Worm (Caenorhabditis elegans): ENCODE measurements around the gene C18D11.1.
"Not testable (repeated sequence)": the region's sequence is repeated elsewhere in the genome, so short reads cannot be mapped to it uniquely, and the experiment has no call there.

C18D11.1 gene

ce11 chrIII:11816523-11817003, at the start of gene C18D11.1:
C18D11.1 (plus strand) TSS chrIII:11816573.
- TF ChIP-seq unc-62 (GFP tag; optimal IDR thresholded peaks at IDR 0.05): no peak

ce11 chrIII:11773581-11773980, 42.8 kb upstream of the C18D11.1 start, which contains the start of gene gbf-1:
gbf-1 (minus strand) TSS chrIII:11773681.
- TF ChIP-seq unc-62 (GFP tag; optimal IDR thresholded peaks at IDR 0.05): not testable (repeated sequence)

- no peak for TF ChIP-seq unc-62 (GFP tag; optimal IDR thresholded peaks at IDR 0.05)
Measured at ce11 chrIII:11774508-11775000, 41.8 kb upstream of the C18D11.1 start, which contains the start of gene immp-1. immp-1 (plus strand) TSS chrIII:11774950.

DNA sequence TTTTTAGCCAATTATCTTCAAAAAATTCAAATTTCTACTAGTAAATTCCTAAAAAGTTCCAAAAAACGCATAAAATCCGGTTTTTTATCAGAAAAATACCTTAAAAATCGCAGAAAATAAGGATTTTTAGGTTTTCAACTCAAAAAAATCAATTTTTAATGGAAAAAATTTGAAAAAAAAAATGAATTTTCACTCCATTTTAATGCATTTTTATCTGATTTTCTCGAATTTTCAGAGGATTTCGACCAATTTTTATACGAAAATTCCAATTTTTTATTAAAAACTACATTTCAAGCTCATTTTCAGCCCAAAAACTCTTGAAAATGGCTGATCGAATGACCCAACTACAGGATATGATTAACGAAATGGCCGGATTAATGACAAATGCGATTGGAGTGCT, 39.1 kb upstream of the C18D11.1 start, which contains the start of gene mdt-21:
mdt-21 (plus strand) TSS at position 301 of the 400 bp plus-strand sequence.
- no peak for TF ChIP-seq unc-62 (GFP tag; optimal IDR thresholded peaks at IDR 0.05)

- no peak for TF ChIP-seq unc-62 (GFP tag; optimal IDR thresholded peaks at IDR 0.05)
Measured at ce11 chrIII:11780183-11780664, 36.1 kb upstream of the C18D11.1 start, which contains the start of gene C24H11.5. C24H11.5 (plus strand) TSS chrIII:11780233.

DNA sequence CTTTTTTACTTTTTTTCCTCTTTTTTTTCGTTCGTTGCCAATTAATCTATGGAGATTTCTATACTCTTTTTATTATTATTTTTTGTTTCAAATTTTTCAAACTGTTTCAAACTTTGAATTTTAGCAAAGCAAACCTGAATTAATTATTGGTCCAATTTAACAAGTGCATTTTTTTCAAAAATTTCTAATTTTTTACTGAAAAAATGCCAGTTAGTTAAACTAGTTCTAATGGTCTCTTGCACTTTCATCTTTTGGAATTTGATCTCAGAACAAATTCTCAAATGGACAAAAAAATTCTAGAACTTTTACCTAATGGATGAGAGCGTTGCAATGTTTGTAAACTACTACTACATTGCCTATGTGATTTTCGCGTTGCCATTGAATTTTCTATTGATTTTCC, 34.6 kb upstream of the C18D11.1 start, which contains the start of gene srd-74:
srd-74 (plus strand) TSS at position 301 of the 400 bp plus-strand sequence.
- no peak for TF ChIP-seq unc-62 (GFP tag; optimal IDR thresholded peaks at IDR 0.05)

- TF ChIP-seq unc-62 (GFP tag; optimal IDR thresholded peaks at IDR 0.05): no peak
Measured at ce11 chrIII:11785961-11786360, 30.4 kb upstream of the C18D11.1 start, which contains the start of gene tbx-38. tbx-38 (minus strand) TSS chrIII:11786061.

- TF ChIP-seq unc-62 (GFP tag; optimal IDR thresholded peaks at IDR 0.05): not testable (repeated sequence)
Measured at ce11 chrIII:11787376-11787775, 29.0 kb upstream of the C18D11.1 start, which contains the start of gene C24H11.1. C24H11.1 (plus strand) TSS chrIII:11787676.

ce11 chrIII:11789480-11789879, 26.9 kb upstream of the C18D11.1 start:
- no peak for TF ChIP-seq unc-62 (GFP tag; optimal IDR thresholded peaks at IDR 0.05)

- TF ChIP-seq unc-62 (GFP tag; optimal IDR thresholded peaks at IDR 0.05): not testable (repeated sequence)
Measured at ce11 chrIII:11792295-11793256, 23.8 kb upstream of the C18D11.1 start, which contains the start of gene C24H11.2. C24H11.2 (minus strand) TSS chrIII:11792345.

- no peak for TF ChIP-seq unc-62 (GFP tag; optimal IDR thresholded peaks at IDR 0.05)
Measured at ce11 chrIII:11794389-11794788, 22.0 kb upstream of the C18D11.1 start.

- no peak for TF ChIP-seq unc-62 (GFP tag; optimal IDR thresholded peaks at IDR 0.05)
Measured at ce11 chrIII:11795448-11795847, 20.9 kb upstream of the C18D11.1 start, which contains the start of gene twk-39. twk-39 (plus strand) TSS chrIII:11795748.

- TF ChIP-seq unc-62 (GFP tag; optimal IDR thresholded peaks at IDR 0.05): no peak
Measured at ce11 chrIII:11806695-11807094, 9.7 kb upstream of the C18D11.1 start, which contains the start of gene C18D11.7. C18D11.7 (minus strand) TSS chrIII:11806795.

ce11 chrIII:11807418-11807817, 9.0 kb upstream of the C18D11.1 start, which contains the start of gene C18D11.10:
C18D11.10 (plus strand) TSS chrIII:11807718.
- no peak for TF ChIP-seq unc-62 (GFP tag; optimal IDR thresholded peaks at IDR 0.05)

ce11 chrIII:11808818-11809217, 7.6 kb upstream of the C18D11.1 start, which contains the start of gene C18D11.9:
C18D11.9 (plus strand) TSS chrIII:11809118.
- TF ChIP-seq unc-62 (GFP tag; optimal IDR thresholded peaks at IDR 0.05): no peak

- no peak for TF ChIP-seq unc-62 (GFP tag; optimal IDR thresholded peaks at IDR 0.05)
Measured at ce11 chrIII:11810447-11810846, 5.9 kb upstream of the C18D11.1 start, which contains the start of gene C18D11.6. C18D11.6 (plus strand) TSS chrIII:11810556.
